Worm (Caenorhabditis elegans) whole organism, L2 larva: ENCODE results near the gene ZK1307.8.

Experiments
- C34F6.9 ChIP-seq: fragments of 150-350 bp; optimal IDR thresholded peaks from 2 replicates; lab custom pipeline; 2014; ENCODE audit warnings: missing biosample characterization, missing genetic modification characterization
- F13H6.1 ChIP-seq: sonication (generic microtip); optimal IDR thresholded peaks from 2 replicates; lab custom pipeline; 2016; ENCODE audit warnings: missing genetic modification characterization, missing compliant biosample characterization
- R02D3.7 ChIP-seq: fragments of 150-350 bp; optimal IDR thresholded peaks from 2 replicates; lab custom pipeline; 2014; ENCODE audit warnings: missing biosample characterization, missing genetic modification characterization
- Y55F3AM.14 ChIP-seq: fragments of 200-800 bp; sonication (Bioruptor generic); optimal IDR thresholded peaks from 2 replicates; lab custom pipeline; 2018; ENCODE audit warnings: mild to moderate bottlenecking, missing genetic modification characterization, missing compliant biosample characterization
- ZK546.5 ChIP-seq: sonication (generic microtip); optimal IDR thresholded peaks from 2 replicates; lab custom pipeline; 2017; ENCODE audit warnings: missing biosample characterization, missing genetic modification characterization
- alr-1 ChIP-seq: fragments of 150-350 bp; optimal IDR thresholded peaks from 2 replicates; lab custom pipeline; 2014; ENCODE audit warnings: missing biosample characterization, missing genetic modification characterization
- aly-2 ChIP-seq: fragments of 150-350 bp; optimal IDR thresholded peaks from 2 replicates; lab custom pipeline; 2014; ENCODE audit warnings: missing biosample characterization, missing genetic modification characterization
- ama-1 ChIP-seq: fragments of 150-350 bp; optimal IDR thresholded peaks from 2 replicates; lab custom pipeline; 2018; ENCODE audit warnings: inconsistent platforms
- blmp-1 ChIP-seq: sonication (generic microtip); optimal IDR thresholded peaks from 2 replicates; lab custom pipeline; 2017; ENCODE audit warnings: missing genetic modification characterization, mild to moderate bottlenecking, missing compliant biosample characterization, antibody characterized with exemption, moderate library complexity; ENCODE audit not compliant: insufficient read depth
- ceh-16 ChIP-seq: fragments of 150-350 bp; optimal IDR thresholded peaks from 2 replicates; lab custom pipeline; 2014; ENCODE audit warnings: missing biosample characterization, missing genetic modification characterization
- ceh-82 ChIP-seq: fragments of 150-350 bp; optimal IDR thresholded peaks from 2 replicates; lab custom pipeline; 2014; ENCODE audit warnings: missing biosample characterization, missing genetic modification characterization
- crh-2 ChIP-seq: sonication (generic microtip); optimal IDR thresholded peaks from 2 replicates; lab custom pipeline; 2017; ENCODE audit warnings: missing biosample characterization, missing genetic modification characterization
- dmd-4 ChIP-seq: sonication (generic microtip); optimal IDR thresholded peaks from 2 replicates; lab custom pipeline; 2017; ENCODE audit warnings: missing biosample characterization, missing genetic modification characterization
- egl-27 ChIP-seq: sonication (generic microtip); optimal IDR thresholded peaks from 3 replicates; lab custom pipeline; 2017; ENCODE audit warnings: missing biosample characterization, missing genetic modification reagents, missing genetic modification characterization
- elt-1 ChIP-seq: fragments of 150-350 bp; optimal IDR thresholded peaks from 2 replicates; lab custom pipeline; 2014; ENCODE audit warnings: missing biosample characterization, missing genetic modification characterization
- elt-3 ChIP-seq: sonication (generic microtip); optimal IDR thresholded peaks from 2 replicates; lab custom pipeline; 2017; ENCODE audit warnings: missing biosample characterization, missing genetic modification characterization
- fos-1 ChIP-seq: fragments of 150-350 bp; optimal IDR thresholded peaks from 2 replicates; lab custom pipeline; 2014; ENCODE audit warnings: missing biosample characterization, missing genetic modification characterization
- gmeb-1 ChIP-seq: fragments of 150-350 bp; optimal IDR thresholded peaks from 2 replicates; lab custom pipeline; 2014; ENCODE audit warnings: missing biosample characterization, missing genetic modification characterization
- lin-11 ChIP-seq: fragments of 150-350 bp; sonication (generic microtip); optimal IDR thresholded peaks from 2 replicates; lab custom pipeline; 2014; ENCODE audit warnings: missing biosample characterization, missing genetic modification characterization, inconsistent platforms, mixed read lengths
- lin-13 ChIP-seq: fragments of 150-350 bp; optimal IDR thresholded peaks from 2 replicates; lab custom pipeline; 2014; ENCODE audit warnings: missing biosample characterization, missing genetic modification reagents, missing genetic modification characterization
- lin-39 ChIP-seq: fragments of 150-350 bp; optimal IDR thresholded peaks from 2 replicates; lab custom pipeline; 2014; ENCODE audit warnings: missing biosample characterization, missing genetic modification reagents, missing genetic modification characterization
- lsy-2 ChIP-seq, 2 experiments: fragments of 150-350 bp in 1 of 2; sonication (generic microtip) in 1 of 2; optimal IDR thresholded peaks; 2 replicates each; lab custom pipeline; 2014 to 2017; ENCODE audit warnings: missing biosample characterization in 2 of 2, missing genetic modification characterization in 2 of 2
- mab-5 ChIP-seq: fragments of 150-350 bp; optimal IDR thresholded peaks from 2 replicates; lab custom pipeline; 2014; ENCODE audit warnings: missing biosample characterization, missing genetic modification characterization
- mbf-1 ChIP-seq: sonication (generic microtip); optimal IDR thresholded peaks from 2 replicates; lab custom pipeline; 2017; ENCODE audit warnings: missing biosample characterization, missing genetic modification characterization
- mdl-1 ChIP-seq, 2 experiments: fragments of 150-350 bp in 1 of 2; sonication (generic microtip) in 1 of 2; optimal IDR thresholded peaks; 2 replicates each; lab custom pipeline; 2017; ENCODE audit warnings: missing biosample characterization in 2 of 2, missing genetic modification characterization in 2 of 2
- nhr-10 ChIP-seq: sonication (generic microtip); optimal IDR thresholded peaks from 2 replicates; lab custom pipeline; 2017; ENCODE audit warnings: missing biosample characterization, missing genetic modification characterization
- nhr-11 ChIP-seq: fragments of 150-350 bp; optimal IDR thresholded peaks from 2 replicates; lab custom pipeline; 2014; ENCODE audit warnings: missing biosample characterization, missing genetic modification characterization
- nhr-12 ChIP-seq: fragments of 150-350 bp; optimal IDR thresholded peaks from 2 replicates; lab custom pipeline; 2014; ENCODE audit warnings: missing biosample characterization, missing genetic modification characterization
- nhr-129 ChIP-seq: fragments of 150-350 bp; optimal IDR thresholded peaks from 2 replicates; lab custom pipeline; 2014; ENCODE audit warnings: missing biosample characterization, missing genetic modification characterization
- nhr-21 ChIP-seq: fragments of 150-350 bp; optimal IDR thresholded peaks from 2 replicates; lab custom pipeline; 2014; ENCODE audit warnings: missing biosample characterization, missing genetic modification characterization
- nhr-23 ChIP-seq: fragments of 150-350 bp; optimal IDR thresholded peaks from 2 replicates; lab custom pipeline; 2014; ENCODE audit warnings: missing biosample characterization, missing genetic modification reagents, missing genetic modification characterization
- nhr-237 ChIP-seq: fragments of 150-350 bp; optimal IDR thresholded peaks from 2 replicates; lab custom pipeline; 2014; ENCODE audit warnings: missing biosample characterization, missing genetic modification characterization
- nhr-25 ChIP-seq: fragments of 150-350 bp; sonication (generic microtip); optimal IDR thresholded peaks from 3 replicates; lab custom pipeline; 2014; ENCODE audit warnings: missing biosample characterization, missing genetic modification characterization
- nhr-6 ChIP-seq: fragments of 150-350 bp; optimal IDR thresholded peaks from 2 replicates; lab custom pipeline; 2014; ENCODE audit warnings: missing biosample characterization, missing genetic modification characterization
- nhr-77 ChIP-seq: fragments of 150-350 bp; optimal IDR thresholded peaks from 2 replicates; lab custom pipeline; 2014; ENCODE audit warnings: missing biosample characterization, missing genetic modification characterization
- peb-1 ChIP-seq: fragments of 150-350 bp; optimal IDR thresholded peaks from 2 replicates; lab custom pipeline; 2014; ENCODE audit warnings: missing biosample characterization, missing genetic modification characterization
- sem-4 ChIP-seq: fragments of 150-350 bp; optimal IDR thresholded peaks from 2 replicates; lab custom pipeline; 2014; ENCODE audit warnings: missing biosample characterization, missing genetic modification reagents, missing genetic modification characterization
- skn-1 ChIP-seq: sonication (generic microtip); optimal IDR thresholded peaks from 2 replicates; lab custom pipeline; 2017; ENCODE audit warnings: missing biosample characterization, missing genetic modification characterization
- sma-3 ChIP-seq: sonication (generic microtip); optimal IDR thresholded peaks from 2 replicates; lab custom pipeline; 2016; ENCODE audit warnings: missing genetic modification reagents, missing genetic modification characterization, missing compliant biosample characterization
- sma-9 ChIP-seq, 2 experiments: fragments of 150-350 bp in 1 of 2; sonication (generic microtip) in 1 of 2; optimal IDR thresholded peaks; 2 replicates each; lab custom pipeline; 2014 to 2016; ENCODE audit warnings: missing genetic modification characterization in 2 of 2, mild to moderate bottlenecking in 1 of 2, missing biosample characterization in 1 of 2, missing compliant biosample characterization in 1 of 2, missing genetic modification reagents in 1 of 2, moderate library complexity in 1 of 2
- snpc-4 ChIP-seq: fragments of 150-350 bp; optimal IDR thresholded peaks from 2 replicates; lab custom pipeline; 2014; ENCODE audit warnings: missing biosample characterization, missing genetic modification characterization
- unc-39 ChIP-seq: fragments of 150-350 bp; optimal IDR thresholded peaks from 2 replicates; lab custom pipeline; 2014; ENCODE audit warnings: missing biosample characterization, missing genetic modification characterization
- unc-55 ChIP-seq: fragments of 150-350 bp; sonication (generic microtip); optimal IDR thresholded peaks from 3 replicates; lab custom pipeline; 2014; ENCODE audit warnings: missing biosample characterization, missing genetic modification reagents, missing genetic modification characterization
- unc-62 ChIP-seq: fragments of 150-350 bp; optimal IDR thresholded peaks from 2 replicates; lab custom pipeline; 2014; ENCODE audit warnings: missing biosample characterization, missing genetic modification reagents, missing genetic modification characterization
- zag-1 ChIP-seq: fragments of 150-350 bp; optimal IDR thresholded peaks from 2 replicates; lab custom pipeline; 2014; ENCODE audit warnings: missing biosample characterization, missing genetic modification characterization
- ztf-1 ChIP-seq: fragments of 200-800 bp; sonication (Bioruptor generic); conservative IDR thresholded peaks from 2 replicates; pipeline ENCODE4 v1.3.6; 2022; ENCODE audit warnings: missing genetic modification characterization, missing compliant biosample characterization
- ztf-11 ChIP-seq: sonication (generic microtip); optimal IDR thresholded peaks from 2 replicates; lab custom pipeline; 2017; ENCODE audit warnings: missing biosample characterization, missing genetic modification characterization
- ztf-4 ChIP-seq: fragments of 150-350 bp; optimal IDR thresholded peaks from 2 replicates; lab custom pipeline; 2014; ENCODE audit warnings: missing biosample characterization, missing genetic modification characterization

ZK1307.8 gene

DNA sequence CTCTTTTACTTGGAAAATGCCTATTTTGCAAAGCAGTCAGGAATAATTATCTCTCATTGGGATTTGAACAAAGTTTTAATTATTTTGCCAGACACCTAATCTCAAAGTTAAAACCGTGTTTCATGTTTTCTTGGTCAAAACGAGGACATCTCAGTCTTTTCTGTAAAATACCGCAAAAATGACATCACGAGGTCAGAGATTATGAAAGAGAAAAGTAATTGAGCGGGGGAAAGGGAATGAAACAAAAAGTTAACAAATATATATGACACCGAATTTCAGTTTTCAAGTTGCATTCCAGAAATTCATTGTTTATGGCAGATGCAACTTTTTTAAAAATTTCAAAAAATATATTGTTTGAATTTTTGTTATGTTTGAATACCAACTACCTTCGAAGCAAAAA, 21.8 kb upstream of the ZK1307.8 start:
- TF ChIP-seq ztf-1 (GFP tag; lab: Robert Waterston, UW) (no peak), crh-2 (tag; lab: Kevin White, UChicago) (peak; percentile 42), elt-3 (no peak), blmp-1 (tag; lab: Kevin White, UChicago) (peak; percentile 45), unc-55 (no peak), snpc-4 (no peak), Y55F3AM.14 (GFP tag; lab: Kevin White, UChicago) (no peak), ama-1 (lab: Kevin White, UChicago) (no peak), nhr-77 (tag; lab: Kevin White, UChicago) (no peak), sma-3 (no peak), gmeb-1 (tag; lab: Kevin White, UChicago) (peak; percentile 17), nhr-10 (tag; lab: Kevin White, UChicago) (no peak), unc-39 (tag; lab: Kevin White, UChicago) (no peak), lin-13 (GFP tag; lab: Kevin White, UChicago) (no peak), ztf-11 (tag; lab: Kevin White, UChicago) (no peak), nhr-6 (tag; lab: Kevin White, UChicago) (no peak), peb-1 (tag; lab: Kevin White, UChicago) (no peak), sma-9 (GFP tag; optimal IDR thresholded peaks at IDR 0.05; lab: Kevin White, UChicago) (peak; percentile 55), sma-9 (tag; optimal IDR thresholded peaks at IDR 0.05; lab: Kevin White, UChicago) (no peak), nhr-129 (tag; lab: Kevin White, UChicago) (no peak), lin-11 (tag; lab: Kevin White, UChicago) (no peak)

DNA sequence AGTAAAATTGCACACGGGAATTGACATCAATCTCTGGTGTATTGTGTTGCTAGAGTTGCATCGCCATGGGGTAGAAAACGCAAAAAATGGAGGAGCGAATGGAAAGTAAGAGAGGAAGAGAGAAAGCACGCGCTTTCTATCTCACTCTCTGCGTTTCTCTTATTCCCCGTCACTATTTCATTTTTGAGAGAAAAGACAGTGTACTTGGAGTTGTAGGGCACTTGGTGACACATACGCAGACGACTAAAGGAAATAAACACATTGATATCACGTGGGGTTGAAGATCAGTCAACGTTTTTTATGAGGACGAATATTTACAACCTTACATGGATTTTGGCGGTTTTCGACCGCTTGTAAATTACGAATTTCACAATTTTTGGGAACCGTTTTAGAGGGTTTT, 21.0 kb upstream of the ZK1307.8 start:
- TF ChIP-seq elt-1 (tag; lab: Kevin White, UChicago) (no peak), snpc-4 (peak; percentile 53), mbf-1 (tag; lab: Kevin White, UChicago) (no peak), elt-3 (no peak), ztf-1 (GFP tag; lab: Robert Waterston, UW) (no peak), lin-39 (no peak), nhr-21 (tag; lab: Kevin White, UChicago) (peak; percentile 97), sma-9 (GFP tag; optimal IDR thresholded peaks at IDR 0.05; lab: Kevin White, UChicago) (peak; percentile 99), sma-9 (tag; optimal IDR thresholded peaks at IDR 0.05; lab: Kevin White, UChicago) (peak; percentile 70), ztf-11 (tag; lab: Kevin White, UChicago) (no peak), lin-11 (tag; lab: Kevin White, UChicago) (no peak), dmd-4 (tag; lab: Kevin White, UChicago) (no peak), gmeb-1 (tag; lab: Kevin White, UChicago) (peak; percentile 87), lin-13 (GFP tag; lab: Kevin White, UChicago) (peak; percentile 84), sma-3 (peak; percentile 96), nhr-237 (no peak), egl-27 (tag; lab: Kevin White, UChicago) (peak; percentile 96), ztf-4 (tag; lab: Kevin White, UChicago) (peak; percentile 92), skn-1 (tag; lab: Kevin White, UChicago) (peak; percentile 45), blmp-1 (tag; lab: Kevin White, UChicago) (peak; percentile 96), nhr-77 (tag; lab: Kevin White, UChicago) (no peak), alr-1 (tag; lab: Kevin White, UChicago) (peak; percentile 76), F13H6.1 (tag; lab: Kevin White, UChicago) (peak; percentile 96), Y55F3AM.14 (GFP tag; lab: Kevin White, UChicago) (peak; percentile 79), unc-55 (peak; percentile 67), nhr-6 (tag; lab: Kevin White, UChicago) (peak; percentile 96), nhr-12 (tag; lab: Kevin White, UChicago) (no peak), mab-5 (tag; lab: Kevin White, UChicago) (peak; percentile 79), fos-1 (tag; lab: Kevin White, UChicago) (peak; percentile 96), nhr-10 (tag; lab: Kevin White, UChicago) (peak; percentile 54), nhr-23 (tag; lab: Kevin White, UChicago) (no peak), mdl-1 (tag; optimal IDR thresholded peaks at IDR 0.05; lab: Kevin White, UChicago) (peak; percentile 99 to 100), zag-1 (tag; lab: Kevin White, UChicago) (peak; percentile 78), nhr-25 (peak; percentile 97), ceh-16 (no peak), ama-1 (lab: Kevin White, UChicago) (peak; percentile 57), aly-2 (no peak), R02D3.7 (tag; lab: Kevin White, UChicago) (peak; percentile 22), C34F6.9 (tag; lab: Kevin White, UChicago) (peak; percentile 98), ceh-82 (tag; lab: Kevin White, UChicago) (no peak), lsy-2 (tag; optimal IDR thresholded peaks at IDR 0.05; lab: Kevin White, UChicago) (peak; percentile 32 to 95), sem-4 (tag; lab: Kevin White, UChicago) (peak; percentile 93), peb-1 (tag; lab: Kevin White, UChicago) (no peak), unc-62 (GFP tag; lab: Kevin White, UChicago) (peak; percentile 84), crh-2 (tag; lab: Kevin White, UChicago) (peak; percentile 97), ZK546.5 (tag; lab: Kevin White, UChicago) (no peak), unc-39 (tag; lab: Kevin White, UChicago) (no peak), nhr-11 (peak; percentile 68), nhr-129 (tag; lab: Kevin White, UChicago) (peak; percentile 98)
